Worm (Caenorhabditis elegans) whole organism, early embryonic: ENCODE data around the gene T09A12.8.

Experiments used
- B0310.2 ChIP-seq: sonication (generic microtip); optimal IDR thresholded peaks from 2 replicates; lab custom pipeline; 2016; ENCODE audit warnings: mild to moderate bottlenecking, missing genetic modification characterization, missing compliant biosample characterization
- ama-1 ChIP-seq: fragments of 150-350 bp; optimal IDR thresholded peaks from 2 replicates; lab custom pipeline; 2014
- ceh-36 ChIP-seq: sonication (generic microtip); optimal IDR thresholded peaks from 2 replicates; lab custom pipeline; 2016; ENCODE audit warnings: missing genetic modification characterization, inconsistent platforms, missing compliant biosample characterization
- hmg-4 ChIP-seq: fragments of 200-800 bp; sonication (Bioruptor generic); optimal IDR thresholded peaks from 2 replicates; lab custom pipeline; 2018; ENCODE audit warnings: mild to moderate bottlenecking, missing genetic modification characterization, missing compliant biosample characterization
- hnd-1 ChIP-seq: sonication (generic microtip); optimal IDR thresholded peaks from 2 replicates; lab custom pipeline; 2016; ENCODE audit warnings: missing genetic modification characterization, missing compliant biosample characterization
- tbx-11 ChIP-seq: fragments of 200-800 bp; sonication (Bioruptor generic); IDR thresholded peaks from 2 replicates; pipeline ENCODE4 v1.3.6; 2022; ENCODE audit warnings: missing genetic modification characterization, missing compliant biosample characterization

ce11 chrIV:8236502-8236901 lies 7.0 kb downstream of the T09A12.8 start, which contains the start of gene nhr-66:
- no peak for TF ChIP-seq ama-1 (lab: Kevin White, UChicago)
- no peak for TF ChIP-seq B0310.2 (tag; lab: Kevin White, UChicago)
- no peak for TF ChIP-seq ceh-36 (tag; lab: Kevin White, UChicago)
- no peak for TF ChIP-seq hmg-4 (GFP tag; lab: Kevin White, UChicago)
- TF ChIP-seq hnd-1 (tag; lab: Kevin White, UChicago): no peak
- no peak for TF ChIP-seq tbx-11 (GFP tag; lab: Robert Waterston, UW)
